Fruit fly (Drosophila melanogaster): ENCODE results near the gene dod.

dm6 chrX:21338153-21338552 lies 7.0 kb upstream of the dod start:
- TF ChIP-seq CG8478 (optimal IDR thresholded peaks at IDR 0.05) = no peak
- TF ChIP-seq CTCF (optimal IDR thresholded peaks at IDR 0.05) = no peak

All from S2 (cell line).